Fruit fly (Drosophila melanogaster) whole organism, embryonic: ENCODE measurements around the gene RpL34b.
A peak's percentile ranks its signal among the peaks of the same experiment; 100 is the strongest.

Experiments used
- CG10209 ChIP-seq: fragments of 200-800 bp; sonication (Bioruptor generic); optimal IDR thresholded peaks from 3 replicates; lab custom pipeline; 2017; ENCODE audit warnings: missing biosample characterization, mild to moderate bottlenecking, missing genetic modification characterization, missing genetic modification reagents
- CG1024 ChIP-seq: fragments of 200-800 bp; sonication (Bioruptor generic); IDR thresholded peaks from 2 replicates; pipeline ENCODE4 v1.3.6; 2022; ENCODE audit warnings: missing biosample characterization, missing genetic modification characterization
- CG10267 ChIP-seq: fragments of 200-800 bp; sonication (Bioruptor generic); optimal IDR thresholded peaks from 2 replicates; lab custom pipeline; 2018; ENCODE audit warnings: missing biosample characterization, mild to moderate bottlenecking, missing genetic modification characterization, moderate library complexity
- CG10321 ChIP-seq: fragments of 200-800 bp; sonication (Bioruptor generic); IDR thresholded peaks from 2 replicates; pipeline ENCODE4 v1.3.6; 2022; ENCODE audit warnings: missing biosample characterization, missing genetic modification characterization
- CG11085 ChIP-seq: fragments of 200-800 bp; sonication (Bioruptor generic); IDR thresholded peaks from 2 replicates; pipeline ENCODE4 v1.3.6; 2022; ENCODE audit warnings: missing biosample characterization, missing genetic modification characterization
- CG11695 ChIP-seq: fragments of 200-800 bp; sonication (Bioruptor generic); IDR thresholded peaks from 3 replicates; pipeline ENCODE4 v1.3.6; 2022; ENCODE audit warnings: missing biosample characterization, missing genetic modification characterization
- CG12219 ChIP-seq: fragments of 200-800 bp; sonication (Bioruptor generic); optimal IDR thresholded peaks from 3 replicates; lab custom pipeline; 2018; ENCODE audit warnings: missing biosample characterization, mild to moderate bottlenecking, missing genetic modification characterization
- CG12769 ChIP-seq: fragments of 200-800 bp; sonication (Bioruptor generic); optimal IDR thresholded peaks from 2 replicates; lab custom pipeline; 2019; ENCODE audit warnings: missing biosample characterization, mild to moderate bottlenecking, missing genetic modification characterization, moderate library complexity
- CG12942 ChIP-seq: fragments of 200-800 bp; sonication (Bioruptor generic); optimal IDR thresholded peaks from 3 replicates; lab custom pipeline; 2016; ENCODE audit warnings: missing biosample characterization, missing genetic modification characterization
- CG15011 ChIP-seq: fragments of 200-800 bp; sonication (Bioruptor generic); optimal IDR thresholded peaks from 3 replicates; lab custom pipeline; 2018; ENCODE audit warnings: missing biosample characterization, mild to moderate bottlenecking, missing genetic modification characterization
- CG16779 ChIP-seq: fragments of 200-800 bp; sonication (Bioruptor generic); IDR thresholded peaks from 2 replicates; pipeline ENCODE4 v1.3.6; 2022; ENCODE audit warnings: missing biosample characterization, missing genetic modification characterization
- CG16815 ChIP-seq: fragments of 200-800 bp; sonication (Bioruptor generic); optimal IDR thresholded peaks from 3 replicates; lab custom pipeline; 2017; ENCODE audit warnings: missing biosample characterization, mild to moderate bottlenecking, missing genetic modification characterization
- CG17361 ChIP-seq: fragments of 200-800 bp; sonication (Bioruptor generic); IDR thresholded peaks from 3 replicates; pipeline ENCODE4 v1.3.6; 2022; ENCODE audit warnings: missing biosample characterization, missing genetic modification characterization
- CG17568 ChIP-seq: fragments of 200-800 bp; sonication (Bioruptor generic); optimal IDR thresholded peaks from 2 replicates; lab custom pipeline; 2018; ENCODE audit warnings: missing biosample characterization, mild to moderate bottlenecking, missing genetic modification characterization, moderate library complexity
- CG2889 ChIP-seq: fragments of 200-800 bp; sonication (Bioruptor generic); IDR thresholded peaks from 3 replicates; pipeline ENCODE4 v1.3.6; 2022; ENCODE audit warnings: missing biosample characterization, missing genetic modification characterization
- CG30431 ChIP-seq: fragments of 200-800 bp; sonication (Bioruptor generic); optimal IDR thresholded peaks from 2 replicates; lab custom pipeline; 2017; ENCODE audit warnings: missing biosample characterization, missing genetic modification characterization
- CG3847 ChIP-seq: fragments of 200-800 bp; sonication (Bioruptor generic); IDR thresholded peaks from 2 replicates; pipeline ENCODE4 v1.3.6; 2022; ENCODE audit warnings: missing biosample characterization, missing genetic modification characterization
- CG3995 ChIP-seq: fragments of 200-800 bp; sonication (Bioruptor generic); optimal IDR thresholded peaks from 3 replicates; lab custom pipeline; 2016; ENCODE audit warnings: missing biosample characterization, missing genetic modification characterization
- CG42726 ChIP-seq: fragments of 200-800 bp; sonication (Bioruptor generic); IDR thresholded peaks from 2 replicates; pipeline ENCODE4 v1.3.6; 2022; ENCODE audit warnings: missing biosample characterization, missing genetic modification characterization; ENCODE audit not compliant: partially characterized antibody
- CG4730 ChIP-seq: fragments of 200-800 bp; sonication (Bioruptor generic); IDR thresholded peaks from 2 replicates; pipeline ENCODE4 v1.3.6; 2022; ENCODE audit warnings: missing biosample characterization, missing genetic modification characterization
- CG6272 ChIP-seq: fragments of 200-800 bp; sonication (Bioruptor generic); IDR thresholded peaks from 2 replicates; pipeline ENCODE4 v1.3.6; 2022; ENCODE audit warnings: missing biosample characterization, missing genetic modification characterization
- CG6813 ChIP-seq: fragments of 200-800 bp; sonication (Bioruptor generic); optimal IDR thresholded peaks from 2 replicates; lab custom pipeline; 2017; ENCODE audit warnings: missing biosample characterization, missing genetic modification characterization, mild to moderate bottlenecking, moderate library complexity, missing genetic modification reagents
- CG8359 ChIP-seq: fragments of 200-800 bp; sonication (Bioruptor generic); optimal IDR thresholded peaks from 2 replicates; lab custom pipeline; 2017; ENCODE audit warnings: missing biosample characterization, mild to moderate bottlenecking, missing genetic modification characterization, borderline replicate concordance
- CG8765 ChIP-seq: fragments of 200-800 bp; sonication (Bioruptor generic); IDR thresholded peaks from 2 replicates; pipeline ENCODE4 v1.3.6; 2022; ENCODE audit warnings: missing biosample characterization, missing genetic modification characterization
- CG9932 ChIP-seq: fragments of 200-800 bp; sonication (Bioruptor generic); IDR thresholded peaks from 2 replicates; pipeline ENCODE4 v1.3.6; 2022; ENCODE audit warnings: missing biosample characterization, missing genetic modification characterization
- Ets65A ChIP-seq: fragments of 200-800 bp; sonication (Bioruptor generic); peaks from one replicate; lab custom pipeline; 2016; ENCODE audit warnings: missing biosample characterization, missing genetic modification characterization
- H15 ChIP-seq: fragments of 200-800 bp; sonication (Bioruptor generic); IDR thresholded peaks from 3 replicates; pipeline ENCODE4 v1.3.6; 2022; ENCODE audit warnings: missing biosample characterization, missing genetic modification characterization
- HLHmδ ChIP-seq: fragments of 200-800 bp; sonication (Bioruptor generic); optimal IDR thresholded peaks from 2 replicates; lab custom pipeline; 2018; ENCODE audit warnings: missing biosample characterization, mild to moderate bottlenecking, missing genetic modification characterization, moderate library complexity
- Hmr ChIP-seq: fragments of 200-800 bp; sonication (Bioruptor generic); optimal IDR thresholded peaks from 3 replicates; lab custom pipeline; 2017; ENCODE audit warnings: mild to moderate bottlenecking, missing biosample characterization, missing genetic modification reagents, missing genetic modification characterization
- Hr3 ChIP-seq: fragments of 200-800 bp; sonication (Bioruptor generic); optimal IDR thresholded peaks from 3 replicates; lab custom pipeline; 2016; ENCODE audit warnings: missing biosample characterization, missing genetic modification characterization
- NC2α ChIP-seq: fragments of 200-800 bp; sonication (Bioruptor generic); optimal IDR thresholded peaks from 2 replicates; lab custom pipeline; 2016; ENCODE audit warnings: missing biosample characterization, missing genetic modification characterization
- NC2β ChIP-seq: fragments of 200-800 bp; sonication (Bioruptor generic); optimal IDR thresholded peaks from 2 replicates; lab custom pipeline; 2016; ENCODE audit warnings: missing biosample characterization, missing genetic modification characterization
- Nf-YC ChIP-seq: fragments of 200-800 bp; optimal IDR thresholded peaks from 3 replicates; lab custom pipeline; 2019; ENCODE audit warnings: missing biosample characterization, mild to moderate bottlenecking, missing genetic modification characterization, moderate library complexity
- br ChIP-seq: fragments of >200 bp; optimal IDR thresholded peaks from 2 replicates; lab custom pipeline; 2017
- ewg ChIP-seq: fragments of 200-800 bp; sonication (Bioruptor generic); optimal IDR thresholded peaks from 3 replicates; lab custom pipeline; 2017; ENCODE audit warnings: mild to moderate bottlenecking, missing biosample characterization, missing genetic modification reagents, missing genetic modification characterization
- fd102C ChIP-seq: fragments of 200-800 bp; sonication (Bioruptor generic); optimal IDR thresholded peaks from 2 replicates; lab custom pipeline; 2018; ENCODE audit warnings: missing biosample characterization, mild to moderate bottlenecking, missing genetic modification characterization, moderate library complexity
- gcm2 ChIP-seq: fragments of 200-800 bp; sonication (Bioruptor generic); optimal IDR thresholded peaks from 2 replicates; lab custom pipeline; 2016; ENCODE audit warnings: missing biosample characterization, missing genetic modification characterization
- gsb ChIP-seq: fragments of 200-800 bp; sonication (Bioruptor generic); IDR thresholded peaks from 2 replicates; pipeline ENCODE4 v1.3.6; 2022; ENCODE audit warnings: missing biosample characterization, missing genetic modification characterization
- gt ChIP-seq: fragments of 200-800 bp; sonication (Bioruptor generic); IDR thresholded peaks from 2 replicates; pipeline ENCODE4 v1.3.6; 2022; ENCODE audit warnings: missing biosample characterization, missing genetic modification characterization
- inv ChIP-seq: fragments of 200-800 bp; sonication (Bioruptor generic); IDR thresholded peaks from 2 replicates; pipeline ENCODE4 v1.3.6; 2022; ENCODE audit warnings: missing biosample characterization, missing genetic modification characterization; ENCODE audit not compliant: partially characterized antibody
- jigr1 ChIP-seq: fragments of 200-800 bp; sonication (Bioruptor generic); IDR thresholded peaks from 3 replicates; pipeline ENCODE4 v1.3.6; 2022; ENCODE audit warnings: missing biosample characterization, missing genetic modification characterization
- jing ChIP-seq: fragments of 200-800 bp; sonication (Bioruptor generic); optimal IDR thresholded peaks from 2 replicates; lab custom pipeline; 2018; ENCODE audit warnings: missing biosample characterization, mild to moderate bottlenecking, missing genetic modification characterization
- lbe ChIP-seq: fragments of 200-800 bp; sonication (Bioruptor generic); optimal IDR thresholded peaks from 2 replicates; lab custom pipeline; 2016; ENCODE audit warnings: missing biosample characterization, mild to moderate bottlenecking, missing genetic modification characterization
- nerfin-2 ChIP-seq: fragments of 200-800 bp; sonication (Bioruptor generic); IDR thresholded peaks from 2 replicates; pipeline ENCODE4 v1.3.6; 2022; ENCODE audit warnings: missing biosample characterization, missing genetic modification characterization; ENCODE audit not compliant: partially characterized antibody
- ro ChIP-seq: fragments of 200-800 bp; sonication (Bioruptor generic); IDR thresholded peaks from 2 replicates; pipeline ENCODE4 v1.3.6; 2022; ENCODE audit warnings: missing biosample characterization, missing genetic modification characterization
- sim ChIP-seq: fragments of 200-800 bp; sonication (Bioruptor generic); IDR thresholded peaks from 2 replicates; pipeline ENCODE4 v1.3.6; 2022; ENCODE audit warnings: missing biosample characterization, missing genetic modification characterization
- stc ChIP-seq: fragments of 200-800 bp; sonication (Bioruptor generic); IDR thresholded peaks from 2 replicates; pipeline ENCODE4 v1.3.6; 2022; ENCODE audit warnings: missing biosample characterization, missing genetic modification characterization
- unpg ChIP-seq: fragments of 200-800 bp; sonication (Bioruptor generic); optimal IDR thresholded peaks from 3 replicates; lab custom pipeline; 2018; ENCODE audit warnings: missing biosample characterization, mild to moderate bottlenecking, missing genetic modification characterization, moderate library complexity
- usp ChIP-seq: fragments of >200 bp; optimal IDR thresholded peaks from 2 replicates; lab custom pipeline; 2017; ENCODE audit warnings: missing biosample characterization, missing genetic modification characterization
- wdn ChIP-seq: fragments of 200-800 bp; sonication (Bioruptor generic); IDR thresholded peaks from 2 replicates; pipeline ENCODE4 v1.3.6; 2022; ENCODE audit warnings: missing biosample characterization, missing genetic modification characterization

Gene RpL34b

dm6 chr3R:9351415-9352379 lies 49.3 kb downstream of the RpL34b start (continued):
- no peak for TF ChIP-seq nerfin-2 (GFP tag; lab: Robert Waterston, UW)
- TF ChIP-seq CG3995 (GFP tag; lab: Kevin White, UChicago), result peak; percentile 19
- TF ChIP-seq CG12219 (GFP tag; lab: Kevin White, UChicago), result no peak
- no peak for TF ChIP-seq CG9932
- TF ChIP-seq CG6813 (GFP tag; lab: Kevin White, UChicago), result peak; percentile 72
- no peak for TF ChIP-seq CG17361
- no peak for TF ChIP-seq br (lab: Kevin White, UChicago)
- TF ChIP-seq Ets65A (GFP tag; lab: Kevin White, UChicago), result peak; percentile 78
- no peak for TF ChIP-seq CG4730
- peak; percentile 69 for TF ChIP-seq CG17568 (GFP tag; lab: Kevin White, UChicago)
- TF ChIP-seq HLHmδ (GFP tag; lab: Kevin White, UChicago), result no peak
- no peak for TF ChIP-seq ro (GFP tag; lab: Robert Waterston, UW)
- TF ChIP-seq ewg (GFP tag; lab: Kevin White, UChicago), result peak; percentile 19
- TF ChIP-seq gsb (GFP tag; lab: Robert Waterston, UW), result no peak
- no peak for TF ChIP-seq H15 (GFP tag; lab: Robert Waterston, UW)
- TF ChIP-seq CG3847 (GFP tag; lab: Robert Waterston, UW), result no peak
- TF ChIP-seq jing, result peak; percentile 23
- peak; percentile 16 for TF ChIP-seq Nf-YC (tag; lab: Kevin White, UChicago)
- TF ChIP-seq gcm2 (GFP tag; lab: Kevin White, UChicago), result peak; percentile 33
- peak; percentile 71 for TF ChIP-seq CG12769 (tag; lab: Kevin White, UChicago)
- no peak for TF ChIP-seq gt (GFP tag; lab: Robert Waterston, UW)
- peak; percentile 26 for TF ChIP-seq Hr3 (GFP tag; lab: Kevin White, UChicago)
- peak; percentile 74 for TF ChIP-seq CG10209 (GFP tag; lab: Kevin White, UChicago)
- no peak for TF ChIP-seq CG8765
- peak; percentile 19 for TF ChIP-seq NC2β (GFP tag; lab: Kevin White, UChicago)
- TF ChIP-seq fd102C (GFP tag; lab: Kevin White, UChicago), result no peak
- peak; percentile 35 for TF ChIP-seq NC2α (GFP tag; lab: Kevin White, UChicago)
- TF ChIP-seq CG12942 (GFP tag; lab: Kevin White, UChicago), result peak; percentile 32
- no peak for TF ChIP-seq CG10321 (GFP tag; lab: Robert Waterston, UW)
- no peak for TF ChIP-seq sim (GFP tag; lab: Robert Waterston, UW)
- peak; percentile 4 for TF ChIP-seq CG10267 (tag; lab: Kevin White, UChicago)
- peak; percentile 77 for TF ChIP-seq Hmr
- no peak for TF ChIP-seq CG11085
- no peak for TF ChIP-seq CG11695 (GFP tag; lab: Robert Waterston, UW)
- TF ChIP-seq CG16815 (GFP tag; lab: Kevin White, UChicago), result peak; percentile 27
- peak; percentile 52 for TF ChIP-seq CG15011 (GFP tag; lab: Kevin White, UChicago)
- no peak for TF ChIP-seq jigr1 (GFP tag; lab: Robert Waterston, UW)
- TF ChIP-seq CG30431 (GFP tag; lab: Kevin White, UChicago), result no peak
- TF ChIP-seq CG2889 (GFP tag; lab: Robert Waterston, UW), result no peak
- no peak for TF ChIP-seq inv (GFP tag; lab: Robert Waterston, UW)
- TF ChIP-seq CG1024 (GFP tag; lab: Robert Waterston, UW), result no peak
- no peak for TF ChIP-seq CG42726 (GFP tag; lab: Robert Waterston, UW)
- TF ChIP-seq CG16779, result no peak
- TF ChIP-seq stc (GFP tag; lab: Robert Waterston, UW), result no peak
- TF ChIP-seq unpg (GFP tag; lab: Kevin White, UChicago), result peak; percentile 57
- TF ChIP-seq CG6272, result no peak
- TF ChIP-seq lbe (GFP tag; lab: Kevin White, UChicago), result no peak
- no peak for TF ChIP-seq CG8359
- no peak for TF ChIP-seq usp
- TF ChIP-seq wdn (GFP tag; lab: Robert Waterston, UW), result no peak
